Worm (Caenorhabditis elegans): ENCODE data around the gene C50F4.12.
A peak's percentile ranks its signal among the peaks of the same experiment; 100 is the strongest.

The C50F4.12 gene

DNA sequence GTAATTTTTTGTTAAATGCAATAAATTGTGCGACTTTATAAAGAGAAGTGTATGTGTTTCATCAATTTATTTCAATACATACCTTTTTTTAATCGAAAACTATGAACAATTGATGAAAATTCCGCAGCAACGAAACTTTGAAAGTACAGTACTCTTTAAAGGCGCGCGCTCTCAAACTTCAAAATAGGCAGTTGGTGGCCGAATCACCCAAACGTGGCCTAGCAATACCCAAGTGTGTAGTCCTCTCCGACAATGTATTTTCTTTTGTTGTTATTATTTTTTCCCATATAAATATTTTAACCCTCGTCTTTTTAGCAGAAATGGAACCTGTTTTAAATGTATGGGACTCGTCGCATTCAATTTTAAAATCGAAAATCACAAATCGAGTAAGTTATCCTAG, 3.0 kb downstream of the C50F4.12 start, which contains the start of gene C50F4.4 (continued):
- TF ChIP-seq unc-30 (tag; optimal IDR thresholded peaks at IDR 0.05) (no peak), fkh-8 (tag; optimal IDR thresholded peaks at IDR 0.05) (peak; percentile 15), pag-3 (tag; optimal IDR thresholded peaks at IDR 0.05; ENCODE audit: borderline replicate concordance, insufficient read depth) (no peak), ets-5 (GFP tag; IDR thresholded peaks at IDR 0.05) (no peak), nhr-19 (GFP tag; conservative IDR thresholded peaks at IDR 0.05) (peak; percentile 42; the same call in 1 of the 2 replicates), jun-1 (tag; optimal IDR thresholded peaks at IDR 0.05) (no peak), isw-1 (GFP tag; IDR thresholded peaks at IDR 0.05) (no peak), efl-3 (GFP tag; optimal IDR thresholded peaks at IDR 0.05) (no peak), unc-130 (tag; optimal IDR thresholded peaks at IDR 0.05) (peak; percentile 46), pax-3 (tag; optimal IDR thresholded peaks at IDR 0.05) (peak; percentile 32), C34B4.2 (tag; optimal IDR thresholded peaks at IDR 0.05) (no peak), mep-1 (tag; optimal IDR thresholded peaks at IDR 0.05) (peak; percentile 12), nhr-85 (tag) (peak; percentile 63), mab-9 (GFP tag; IDR thresholded peaks at IDR 0.05) (0 out of 2 replicates have a peak, but pooled peaks have one; percentile 49), lin-15B (tag; optimal IDR thresholded peaks at IDR 0.05) (no peak), swsn-7 (tag; optimal IDR thresholded peaks at IDR 0.05) (peak; percentile 59), snu-23 (GFP tag; optimal IDR thresholded peaks at IDR 0.05) (peak; percentile 55), mdl-1 (tag; optimal IDR thresholded peaks at IDR 0.05) (no peak), nhr-71 (tag; optimal IDR thresholded peaks at IDR 0.05) (peak; percentile 69), ceh-8 (GFP tag; optimal IDR thresholded peaks at IDR 0.05) (no peak), lin-14 (GFP tag; optimal IDR thresholded peaks at IDR 0.05) (peak; percentile 50), nhr-20 (tag; optimal IDR thresholded peaks at IDR 0.05) (peak; percentile 53), dpl-1 (GFP tag; optimal IDR thresholded peaks at IDR 0.05) (peak; percentile 20 to 65 (median 38)), ztf-11 (tag; optimal IDR thresholded peaks at IDR 0.05) (peak in 1 of 2 experiments; percentile 67), ceh-82 (tag; optimal IDR thresholded peaks at IDR 0.05) (no peak), tlp-1 (tag; optimal IDR thresholded peaks at IDR 0.05) (no peak), zag-1 (tag; optimal IDR thresholded peaks at IDR 0.05) (no peak), blmp-1 (tag; optimal IDR thresholded peaks at IDR 0.05) (no peak), elt-3 (tag; optimal IDR thresholded peaks at IDR 0.05) (no peak), hpl-2 (GFP tag; optimal IDR thresholded peaks at IDR 0.05) (no peak), efl-1 (optimal IDR thresholded peaks at IDR 0.05) (peak; percentile 32 to 56), efl-1 (GFP tag; optimal IDR thresholded peaks at IDR 0.05 in 1 of 2) (peak; percentile 49 to 94), nhr-11 (tag; optimal IDR thresholded peaks at IDR 0.05) (no peak), nhr-47 (tag; optimal IDR thresholded peaks at IDR 0.05) (peak; percentile 67), C16A3.4 (tag; optimal IDR thresholded peaks at IDR 0.05) (no peak), sox-4 (tag; optimal IDR thresholded peaks at IDR 0.05) (peak; percentile 72), nhr-84 (tag; optimal IDR thresholded peaks at IDR 0.05) (no peak), sup-37 (GFP tag; optimal IDR thresholded peaks at IDR 0.05) (no peak), mef-2 (tag; optimal IDR thresholded peaks at IDR 0.05) (no peak), ceh-63 (GFP tag; optimal IDR thresholded peaks at IDR 0.05) (no peak), nhr-237 (tag; optimal IDR thresholded peaks at IDR 0.05) (no peak), fos-1 (tag; optimal IDR thresholded peaks at IDR 0.05) (no peak)

DNA sequence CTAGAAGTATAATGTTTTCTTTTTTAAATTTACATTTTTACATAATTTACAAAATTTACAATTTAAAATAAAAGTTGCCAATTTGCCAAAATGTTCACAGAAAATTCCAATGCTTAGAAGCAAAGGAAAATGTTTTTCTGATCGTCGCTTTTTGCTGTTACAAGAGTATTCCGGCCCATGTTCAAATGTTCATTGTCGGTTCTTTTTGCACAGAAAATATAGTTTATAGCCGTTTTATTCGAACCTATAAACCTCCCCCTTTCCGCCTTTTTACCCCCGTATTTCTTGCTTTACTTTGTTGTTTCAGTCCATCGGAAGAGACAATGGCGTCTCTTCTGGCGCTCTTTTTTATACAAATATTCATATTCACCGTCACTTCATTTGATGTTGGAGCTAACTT, 4.9 kb downstream of the C50F4.12 start, which contains the start of gene tag-329:
Gene tag-329, plus strand, starts transcription at position 301 of the 400 bp plus-strand sequence.
- TF ChIP-seq fos-1 (tag; optimal IDR thresholded peaks at IDR 0.05) (no peak), nhr-11 (tag; optimal IDR thresholded peaks at IDR 0.05) (no peak), unc-98 (GFP tag; IDR thresholded peaks at IDR 0.05) (no peak), blmp-1 (tag; optimal IDR thresholded peaks at IDR 0.05) (no peak), C34B4.2 (tag; optimal IDR thresholded peaks at IDR 0.05) (no peak), nhr-77 (tag; optimal IDR thresholded peaks at IDR 0.05) (no peak), nhr-47 (tag; optimal IDR thresholded peaks at IDR 0.05) (no peak), unc-62 (GFP tag; optimal IDR thresholded peaks at IDR 0.05) (no peak), swsn-7 (tag; optimal IDR thresholded peaks at IDR 0.05) (no peak), fkh-8 (tag; optimal IDR thresholded peaks at IDR 0.05) (no peak), lin-35 (GFP tag; optimal IDR thresholded peaks at IDR 0.05) (no peak), mdl-1 (tag; optimal IDR thresholded peaks at IDR 0.05) (no peak), isw-1 (GFP tag; IDR thresholded peaks at IDR 0.05) (no peak), unc-130 (tag; optimal IDR thresholded peaks at IDR 0.05) (no peak)
